Worm (Caenorhabditis elegans) whole organism, L2 larva: Measurements from ENCODE around the gene fbxc-47.
A peak's percentile ranks its signal among the peaks of the same experiment; 100 is the strongest.

Experiments used
- ama-1 ChIP-seq: fragments of 150-350 bp; optimal IDR thresholded peaks from 2 replicates; lab custom pipeline; 2018; ENCODE audit warnings: inconsistent platforms
- elt-3 ChIP-seq: sonication (generic microtip); optimal IDR thresholded peaks from 2 replicates; lab custom pipeline; 2017; ENCODE audit warnings: missing biosample characterization, missing genetic modification characterization
- fos-1 ChIP-seq: fragments of 150-350 bp; optimal IDR thresholded peaks from 2 replicates; lab custom pipeline; 2014; ENCODE audit warnings: missing biosample characterization, missing genetic modification characterization
- lin-11 ChIP-seq: fragments of 150-350 bp; sonication (generic microtip); optimal IDR thresholded peaks from 2 replicates; lab custom pipeline; 2014; ENCODE audit warnings: missing biosample characterization, missing genetic modification characterization, inconsistent platforms, mixed read lengths
- lin-13 ChIP-seq: fragments of 150-350 bp; optimal IDR thresholded peaks from 2 replicates; lab custom pipeline; 2014; ENCODE audit warnings: missing biosample characterization, missing genetic modification reagents, missing genetic modification characterization
- mab-5 ChIP-seq: fragments of 150-350 bp; optimal IDR thresholded peaks from 2 replicates; lab custom pipeline; 2014; ENCODE audit warnings: missing biosample characterization, missing genetic modification characterization
- mdl-1 ChIP-seq, 2 experiments: fragments of 150-350 bp in 1 of 2; sonication (generic microtip) in 1 of 2; optimal IDR thresholded peaks; 2 replicates each; lab custom pipeline; 2017; ENCODE audit warnings: missing biosample characterization in 2 of 2, missing genetic modification characterization in 2 of 2
- nhr-23 ChIP-seq: fragments of 150-350 bp; optimal IDR thresholded peaks from 2 replicates; lab custom pipeline; 2014; ENCODE audit warnings: missing biosample characterization, missing genetic modification reagents, missing genetic modification characterization
- nhr-237 ChIP-seq: fragments of 150-350 bp; optimal IDR thresholded peaks from 2 replicates; lab custom pipeline; 2014; ENCODE audit warnings: missing biosample characterization, missing genetic modification characterization
- nhr-25 ChIP-seq: fragments of 150-350 bp; sonication (generic microtip); optimal IDR thresholded peaks from 3 replicates; lab custom pipeline; 2014; ENCODE audit warnings: missing biosample characterization, missing genetic modification characterization
- nhr-77 ChIP-seq: fragments of 150-350 bp; optimal IDR thresholded peaks from 2 replicates; lab custom pipeline; 2014; ENCODE audit warnings: missing biosample characterization, missing genetic modification characterization
- unc-39 ChIP-seq: fragments of 150-350 bp; optimal IDR thresholded peaks from 2 replicates; lab custom pipeline; 2014; ENCODE audit warnings: missing biosample characterization, missing genetic modification characterization
- unc-55 ChIP-seq: fragments of 150-350 bp; sonication (generic microtip); optimal IDR thresholded peaks from 3 replicates; lab custom pipeline; 2014; ENCODE audit warnings: missing biosample characterization, missing genetic modification reagents, missing genetic modification characterization
- ztf-4 ChIP-seq: fragments of 150-350 bp; optimal IDR thresholded peaks from 2 replicates; lab custom pipeline; 2014; ENCODE audit warnings: missing biosample characterization, missing genetic modification characterization

DNA sequence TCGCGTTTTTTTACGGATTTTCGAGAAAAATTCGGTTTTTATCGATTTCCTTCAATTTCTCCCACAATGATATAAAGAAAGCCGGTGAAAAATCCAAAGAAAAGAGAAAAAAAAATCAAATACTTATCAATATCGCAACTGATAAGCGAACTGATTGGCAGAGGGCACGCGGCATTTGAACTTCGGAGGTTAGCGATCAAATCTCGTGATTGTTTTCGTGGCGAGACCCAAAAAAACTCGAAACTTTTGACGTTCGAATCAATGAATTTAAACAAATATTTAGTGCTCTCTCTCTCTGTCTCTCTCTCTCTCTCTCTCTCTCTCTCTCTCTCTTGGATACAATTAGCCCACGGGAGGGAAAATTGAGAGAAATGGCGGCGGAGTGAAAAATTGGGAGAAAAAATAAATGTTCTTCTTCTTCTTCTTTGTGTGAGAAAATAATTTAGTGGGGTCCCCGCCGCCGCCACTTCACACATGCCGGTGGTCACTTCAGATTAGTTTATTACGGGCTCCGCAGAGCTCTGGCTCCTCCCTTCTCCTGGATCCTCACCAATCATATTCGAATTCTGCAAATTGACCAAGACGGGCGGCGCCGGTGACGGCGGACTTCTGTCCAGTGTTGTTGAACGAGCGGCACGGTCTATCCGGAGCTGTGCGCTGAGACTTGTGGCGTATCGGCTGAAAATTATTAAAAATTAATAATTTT, 9.4 kb downstream of the fbxc-47 start:
- TF ChIP-seq nhr-25 (tag; lab: Kevin White, UChicago) (no peak), unc-55 (GFP tag; lab: Kevin White, UChicago) (no peak), nhr-77 (tag; lab: Kevin White, UChicago) (no peak), mdl-1 (tag; optimal IDR thresholded peaks at IDR 0.05; lab: Kevin White, UChicago) (no peak), lin-13 (GFP tag; lab: Kevin White, UChicago) (no peak), nhr-237 (tag; lab: Kevin White, UChicago) (no peak), nhr-23 (tag; lab: Kevin White, UChicago) (no peak), mab-5 (tag; lab: Kevin White, UChicago) (no peak), ztf-4 (tag; lab: Kevin White, UChicago) (no peak), ama-1 (lab: Kevin White, UChicago) (no peak), lin-11 (tag; lab: Kevin White, UChicago) (no peak), elt-3 (tag; lab: Kevin White, UChicago) (no peak), unc-39 (no peak), fos-1 (tag; lab: Kevin White, UChicago) (peak; percentile 21)
